Worm (Caenorhabditis elegans) whole organism, L2 larva: ENCODE measurements around the gene T14B4.20.

Source experiments
- R02D3.7 ChIP-seq: fragments of 150-350 bp; optimal IDR thresholded peaks from 2 replicates; lab custom pipeline; 2014; ENCODE audit warnings: missing biosample characterization, missing genetic modification characterization
- egl-27 ChIP-seq: sonication (generic microtip); optimal IDR thresholded peaks from 3 replicates; lab custom pipeline; 2017; ENCODE audit warnings: missing biosample characterization, missing genetic modification reagents, missing genetic modification characterization
- elt-1 ChIP-seq: fragments of 150-350 bp; optimal IDR thresholded peaks from 2 replicates; lab custom pipeline; 2014; ENCODE audit warnings: missing biosample characterization, missing genetic modification characterization
- mab-5 ChIP-seq: fragments of 150-350 bp; optimal IDR thresholded peaks from 2 replicates; lab custom pipeline; 2014; ENCODE audit warnings: missing biosample characterization, missing genetic modification characterization
- nhr-11 ChIP-seq: fragments of 150-350 bp; optimal IDR thresholded peaks from 2 replicates; lab custom pipeline; 2014; ENCODE audit warnings: missing biosample characterization, missing genetic modification characterization
- nhr-237 ChIP-seq: fragments of 150-350 bp; optimal IDR thresholded peaks from 2 replicates; lab custom pipeline; 2014; ENCODE audit warnings: missing biosample characterization, missing genetic modification characterization
- nhr-77 ChIP-seq: fragments of 150-350 bp; optimal IDR thresholded peaks from 2 replicates; lab custom pipeline; 2014; ENCODE audit warnings: missing biosample characterization, missing genetic modification characterization
- zag-1 ChIP-seq: fragments of 150-350 bp; optimal IDR thresholded peaks from 2 replicates; lab custom pipeline; 2014; ENCODE audit warnings: missing biosample characterization, missing genetic modification characterization
- ztf-1 ChIP-seq: fragments of 200-800 bp; sonication (Bioruptor generic); conservative IDR thresholded peaks from 2 replicates; pipeline ENCODE4 v1.3.6; 2022; ENCODE audit warnings: missing genetic modification characterization, missing compliant biosample characterization

DNA sequence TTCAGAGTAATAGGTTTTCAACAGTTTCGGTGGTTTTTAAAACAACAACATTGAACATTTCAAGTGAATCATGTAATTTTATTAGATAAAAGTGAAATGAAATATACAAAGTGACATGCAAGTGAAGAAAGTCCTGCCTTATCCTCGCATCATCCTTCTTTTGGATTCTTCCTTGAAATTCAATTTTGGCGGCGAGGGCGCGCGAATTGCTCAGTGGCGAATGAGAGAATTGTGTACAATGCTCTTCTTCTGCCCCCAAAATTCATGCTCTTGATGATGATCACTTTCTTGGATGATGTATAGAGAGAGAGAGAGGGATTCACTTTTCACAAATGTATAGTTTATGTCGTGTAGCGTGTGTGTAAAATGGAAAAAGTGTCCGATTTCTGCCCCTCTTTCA, 7.0 kb upstream of the T14B4.20 start:
- TF ChIP-seq ztf-1 (no peak), nhr-237 (tag; lab: Kevin White, UChicago) (no peak), egl-27 (tag; lab: Kevin White, UChicago) (no peak), mab-5 (no peak), nhr-11 (tag; lab: Kevin White, UChicago) (no peak), elt-1 (tag; lab: Kevin White, UChicago) (no peak), nhr-77 (tag; lab: Kevin White, UChicago) (no peak), R02D3.7 (tag; lab: Kevin White, UChicago) (no peak), zag-1 (tag; lab: Kevin White, UChicago) (no peak)
